Fruit fly (Drosophila melanogaster) whole organism, prepupa: ENCODE results near the gene rn.

ENCODE experiments used
- CG10631 ChIP-seq: fragments of 200-800 bp; sonication (Bioruptor generic); optimal IDR thresholded peaks from 2 replicates; lab custom pipeline; 2016; ENCODE audit warnings: missing biosample characterization, missing genetic modification characterization
- CG11294 ChIP-seq: fragments of 200-800 bp; sonication (Bioruptor generic); IDR thresholded peaks from 2 replicates; pipeline ENCODE4 v1.3.6; 2022; ENCODE audit warnings: missing biosample characterization, missing genetic modification characterization
- CG11762 ChIP-seq: fragments of 200-800 bp; sonication (Bioruptor generic); optimal IDR thresholded peaks from 3 replicates; lab custom pipeline; 2016; ENCODE audit warnings: missing biosample characterization, missing genetic modification characterization; ENCODE audit not compliant: insufficient read depth
- CG15336 ChIP-seq: fragments of 200-800 bp; sonication (Bioruptor generic); IDR thresholded peaks from 2 replicates; pipeline ENCODE4 v1.3.6; 2022; ENCODE audit warnings: missing biosample characterization, missing genetic modification characterization
- CG4318 ChIP-seq: fragments of 200-800 bp; sonication (Bioruptor generic); optimal IDR thresholded peaks from 3 replicates; lab custom pipeline; 2017; ENCODE audit warnings: missing biosample characterization, mild to moderate bottlenecking, missing genetic modification characterization
- CG6163 ChIP-seq: fragments of 200-800 bp; sonication (Bioruptor generic); IDR thresholded peaks from 3 replicates; pipeline ENCODE4 v1.3.6; 2022; ENCODE audit warnings: missing biosample characterization, missing genetic modification characterization
- CG6276 ChIP-seq: fragments of 200-800 bp; sonication (Bioruptor generic); optimal IDR thresholded peaks from 2 replicates; lab custom pipeline; 2017; ENCODE audit warnings: missing biosample characterization, mild to moderate bottlenecking, missing genetic modification characterization
- CG6792 ChIP-seq: fragments of 200-800 bp; sonication (Bioruptor generic); optimal IDR thresholded peaks from 3 replicates; lab custom pipeline; 2016; ENCODE audit warnings: missing biosample characterization, missing genetic modification characterization
- CG6808 ChIP-seq: fragments of 200-800 bp; sonication (Bioruptor generic); optimal IDR thresholded peaks from 3 replicates; lab custom pipeline; 2017; ENCODE audit warnings: missing biosample characterization, missing genetic modification characterization, mild to moderate bottlenecking, moderate library complexity, missing genetic modification reagents
- CG6854 ChIP-seq: fragments of 200-800 bp; sonication (Bioruptor generic); optimal IDR thresholded peaks from 2 replicates; lab custom pipeline; 2017; ENCODE audit warnings: missing biosample characterization, mild to moderate bottlenecking, missing genetic modification characterization
- CG7368 ChIP-seq: fragments of 200-800 bp; sonication (Bioruptor generic); optimal IDR thresholded peaks from 3 replicates; lab custom pipeline; 2016; ENCODE audit warnings: missing biosample characterization, missing genetic modification characterization
- CG8119 ChIP-seq: fragments of 200-800 bp; sonication (Bioruptor generic); IDR thresholded peaks from 3 replicates; pipeline ENCODE4 v1.3.6; 2022; ENCODE audit warnings: missing biosample characterization, missing genetic modification characterization
- CG8319 ChIP-seq: fragments of 200-800 bp; sonication (Bioruptor generic); optimal IDR thresholded peaks from 3 replicates; lab custom pipeline; 2016; ENCODE audit warnings: missing biosample characterization, missing genetic modification characterization
- CG8632 ChIP-seq: fragments of 200-800 bp; sonication (Bioruptor generic); optimal IDR thresholded peaks from 3 replicates; lab custom pipeline; 2016; ENCODE audit warnings: missing biosample characterization, missing genetic modification characterization
- Eip78C ChIP-seq: fragments of 200-800 bp; sonication (Bioruptor generic); peaks from one replicate; lab custom pipeline; 2016; ENCODE audit warnings: missing biosample characterization, missing genetic modification characterization
- Eip93F ChIP-seq: fragments of 200-800 bp; sonication (Bioruptor generic); optimal IDR thresholded peaks from 2 replicates; lab custom pipeline; 2016; ENCODE audit warnings: missing biosample characterization, mild to moderate bottlenecking, missing genetic modification characterization
- Ets96B ChIP-seq: fragments of 200-800 bp; optimal IDR thresholded peaks from 2 replicates; lab custom pipeline; 2019; ENCODE audit warnings: missing biosample characterization, mild to moderate bottlenecking, missing genetic modification characterization, moderate library complexity
- Hr39 ChIP-seq: fragments of 200-800 bp; sonication (Bioruptor generic); optimal IDR thresholded peaks from 2 replicates; lab custom pipeline; 2016; ENCODE audit warnings: missing biosample characterization, missing genetic modification characterization
- Hr4 ChIP-seq: fragments of 200-800 bp; sonication (Bioruptor generic); optimal IDR thresholded peaks from 3 replicates; lab custom pipeline; 2016; ENCODE audit warnings: missing biosample characterization, missing genetic modification characterization
- Lpt ChIP-seq: fragments of 200-800 bp; sonication (Bioruptor generic); optimal IDR thresholded peaks from 3 replicates; lab custom pipeline; 2016; ENCODE audit warnings: missing biosample characterization, missing genetic modification characterization
- OdsH ChIP-seq: fragments of 200-800 bp; sonication (Bioruptor generic); optimal IDR thresholded peaks from 3 replicates; lab custom pipeline; 2016; ENCODE audit warnings: missing biosample characterization, missing genetic modification characterization
- Sox15 ChIP-seq: fragments of 200-800 bp; sonication (Bioruptor generic); optimal IDR thresholded peaks from 3 replicates; lab custom pipeline; 2016; ENCODE audit warnings: missing biosample characterization, missing genetic modification characterization
- achi ChIP-seq: fragments of 200-800 bp; sonication (Bioruptor generic); optimal IDR thresholded peaks from 3 replicates; lab custom pipeline; 2016; ENCODE audit warnings: missing biosample characterization, missing genetic modification characterization
- dac ChIP-seq: fragments of 200-800 bp; sonication (Bioruptor generic); optimal IDR thresholded peaks from 2 replicates; lab custom pipeline; 2017; ENCODE audit warnings: missing biosample characterization, mild to moderate bottlenecking, missing genetic modification characterization
- dsx ChIP-seq: fragments of 200-800 bp; optimal IDR thresholded peaks from 3 replicates; lab custom pipeline; 2019; ENCODE audit warnings: missing biosample characterization, mild to moderate bottlenecking, missing genetic modification characterization, moderate library complexity; ENCODE audit not compliant: poor library complexity, severe bottlenecking
- fkh ChIP-seq: fragments of 200-800 bp; sonication (Bioruptor generic); optimal IDR thresholded peaks from 3 replicates; lab custom pipeline; 2017; ENCODE audit warnings: missing biosample characterization, mild to moderate bottlenecking, missing genetic modification characterization, moderate library complexity
- net ChIP-seq: fragments of 200-800 bp; sonication (Bioruptor generic); optimal IDR thresholded peaks from 3 replicates; lab custom pipeline; 2016; ENCODE audit warnings: missing biosample characterization, missing genetic modification characterization
- spab ChIP-seq: fragments of 200-800 bp; sonication (Bioruptor generic); optimal IDR thresholded peaks from 2 replicates; lab custom pipeline; 2017; ENCODE audit warnings: missing biosample characterization, mild to moderate bottlenecking, missing genetic modification characterization, missing genetic modification reagents
- ss ChIP-seq, 2 experiments: fragments of 200-800 bp; sonication (Bioruptor generic); optimal IDR thresholded peaks; 2 replicates in 1 of 2; 3 replicates in 1 of 2; lab custom pipeline; 2017 to 2018; ENCODE audit warnings: mild to moderate bottlenecking in 2 of 2, missing biosample characterization in 2 of 2, missing genetic modification characterization in 2 of 2, moderate library complexity in 1 of 2
- svp ChIP-seq: fragments of 200-800 bp; sonication (Bioruptor generic); peaks from one replicate; lab custom pipeline; 2016; ENCODE audit warnings: missing biosample characterization, missing genetic modification characterization
- topi ChIP-seq: fragments of 200-800 bp; sonication (Bioruptor generic); optimal IDR thresholded peaks from 3 replicates; lab custom pipeline; 2016; ENCODE audit warnings: missing biosample characterization, missing genetic modification characterization
- vri ChIP-seq: fragments of 200-800 bp; sonication (Bioruptor generic); optimal IDR thresholded peaks from 3 replicates; lab custom pipeline; 2016; ENCODE audit warnings: missing biosample characterization, mild to moderate bottlenecking, missing genetic modification characterization

The rn gene

dm6 chr3R:7310576-7310975 is 1.1 kb upstream of the rn start (continued):
- no peak for TF ChIP-seq Ets96B (tag; lab: Kevin White, UChicago)
- no peak for TF ChIP-seq CG6163 (GFP tag; lab: Robert Waterston, UW)
- peak; percentile 5 for TF ChIP-seq vri (GFP tag; lab: Kevin White, UChicago)
- TF ChIP-seq CG6854 (GFP tag; lab: Kevin White, UChicago) = no peak
- TF ChIP-seq CG10631 = no peak
- no peak for TF ChIP-seq CG6276 (GFP tag; lab: Kevin White, UChicago)
- TF ChIP-seq CG11762 = no peak
- no peak for TF ChIP-seq Lpt (GFP tag; lab: Kevin White, UChicago)
- TF ChIP-seq Eip93F (GFP tag; lab: Kevin White, UChicago) = no peak
- TF ChIP-seq CG7368 = no peak

DNA sequence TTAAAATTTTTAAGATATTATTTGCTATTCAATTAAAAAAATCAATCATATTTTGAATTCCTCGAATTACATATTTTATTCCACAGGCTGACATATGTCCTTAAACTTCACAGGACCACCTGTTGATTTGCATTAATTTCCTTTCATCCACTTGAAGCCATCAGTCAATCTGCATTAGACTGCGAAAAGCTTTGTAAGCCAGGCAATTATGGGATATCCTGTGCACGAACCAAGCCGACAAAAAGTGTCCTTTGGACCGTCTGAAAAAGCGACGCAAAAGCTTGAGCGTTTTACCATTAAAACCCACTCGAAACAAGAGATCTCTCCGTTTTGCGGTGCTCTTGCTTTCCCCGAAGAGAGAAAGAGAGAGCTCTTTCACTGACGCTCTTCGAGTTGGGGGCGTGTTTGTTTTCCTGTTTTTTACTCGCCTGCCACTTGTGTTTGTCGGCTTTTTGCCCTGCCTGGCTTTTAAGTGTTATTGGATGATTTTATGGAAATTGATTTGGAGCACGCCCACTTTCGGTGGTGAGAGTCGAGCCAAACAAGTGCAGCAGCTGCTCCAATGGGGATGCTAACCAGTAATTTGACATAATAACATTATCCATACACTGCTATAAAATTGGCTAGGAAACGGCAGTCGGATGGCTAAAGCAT is 2.8 kb downstream of the rn start:
- TF ChIP-seq CG15336 (GFP tag; lab: Robert Waterston, UW) (peak; percentile 32; the same call in 1 of the 2 replicates), CG6808 (GFP tag; lab: Kevin White, UChicago) (no peak)

DNA sequence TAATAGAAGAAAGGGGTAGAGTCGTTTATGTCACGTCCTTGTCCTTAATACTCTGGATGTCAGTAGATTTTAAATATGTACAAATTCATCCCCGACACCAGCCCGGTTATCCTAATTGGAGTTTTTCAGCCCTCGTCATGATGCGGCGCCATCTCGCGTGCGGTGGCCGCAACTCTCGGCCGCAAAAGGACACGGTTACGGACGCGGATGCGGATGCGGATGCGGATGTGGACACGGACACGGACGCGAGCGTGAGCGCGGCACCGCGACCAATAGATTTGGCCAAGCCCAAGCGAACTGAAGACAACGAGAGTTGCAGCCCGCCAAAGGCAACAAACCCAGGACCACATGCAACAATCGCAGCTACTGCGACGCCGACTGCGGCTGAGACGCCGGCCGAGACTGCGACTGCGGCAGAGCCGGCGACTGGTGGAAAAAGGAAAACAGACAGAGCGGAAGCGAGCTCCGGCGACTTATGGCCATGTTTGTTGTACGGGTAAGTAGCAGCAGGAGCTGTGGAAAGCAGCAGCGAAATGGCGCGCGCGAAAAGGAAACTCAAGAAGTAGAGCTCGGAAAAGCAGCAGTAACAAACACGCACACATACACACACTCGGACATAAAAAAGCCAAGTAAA is 4.9 kb downstream of the rn start, which contains the start of gene CG42544:
TSS of gene CG42544 (plus strand) at position 138 of the 634 bp plus-strand sequence.
- TF ChIP-seq CG8319 (no peak), achi (GFP tag; lab: Kevin White, UChicago) (no peak), CG11294 (GFP tag; lab: Robert Waterston, UW) (no peak), ss (GFP tag; optimal IDR thresholded peaks at IDR 0.05; lab: Kevin White, UChicago) (no peak), Eip78C (GFP tag; lab: Kevin White, UChicago) (no peak), net (GFP tag; lab: Kevin White, UChicago) (no peak), OdsH (GFP tag; lab: Kevin White, UChicago) (no peak)

- no peak for TF ChIP-seq CG6792
- no peak for TF ChIP-seq svp (GFP tag; lab: Kevin White, UChicago)
- no peak for TF ChIP-seq CG7368
- no peak for TF ChIP-seq Lpt (GFP tag; lab: Kevin White, UChicago)
- no peak for TF ChIP-seq Hr39 (GFP tag; lab: Kevin White, UChicago)
- no peak for TF ChIP-seq CG8119 (GFP tag; lab: Robert Waterston, UW)
- TF ChIP-seq dac = no peak
- no peak for TF ChIP-seq Hr4 (GFP tag; lab: Kevin White, UChicago)
- no peak for TF ChIP-seq topi (GFP tag; lab: Kevin White, UChicago)
- TF ChIP-seq spab (GFP tag; lab: Kevin White, UChicago) = no peak
- TF ChIP-seq Sox15 (GFP tag; lab: Kevin White, UChicago) = no peak
- no peak for TF ChIP-seq dsx (GFP tag; lab: Kevin White, UChicago)
- no peak for TF ChIP-seq fkh (GFP tag; lab: Kevin White, UChicago)
- TF ChIP-seq CG4318 (GFP tag; lab: Kevin White, UChicago) = no peak
- TF ChIP-seq CG8632 (GFP tag; lab: Kevin White, UChicago) = no peak
Observed at dm6 chr3R:7285662-7286061, 23.8 kb downstream of the rn start, which contains the start of gene RacGAP84C. RacGAP84C (plus strand) TSS chr3R:7285962.
